Fruit fly (Drosophila melanogaster) whole organism, embryonic: ENCODE measurements around the gene anchor.
A peak's percentile ranks its signal among the peaks of the same experiment; 100 is the strongest.

Experiments used
- Antp ChIP-seq: fragments of 200-800 bp; sonication (Bioruptor generic); optimal IDR thresholded peaks from 3 replicates; lab custom pipeline; 2016; ENCODE audit warnings: missing biosample characterization, missing genetic modification characterization
- Blimp-1 ChIP-seq: fragments of 200-800 bp; sonication (Bioruptor generic); optimal IDR thresholded peaks from 3 replicates; lab custom pipeline; 2018; ENCODE audit warnings: missing biosample characterization, missing genetic modification characterization, mild to moderate bottlenecking, moderate library complexity, missing genetic modification reagents
- CG10147 ChIP-seq: fragments of 200-800 bp; sonication (Bioruptor generic); optimal IDR thresholded peaks from 2 replicates; lab custom pipeline; 2019; ENCODE audit warnings: missing biosample characterization, mild to moderate bottlenecking, missing genetic modification characterization, moderate library complexity
- CG10979 ChIP-seq: fragments of 200-800 bp; sonication (Bioruptor generic); optimal IDR thresholded peaks from 2 replicates; lab custom pipeline; 2018; ENCODE audit warnings: missing biosample characterization, mild to moderate bottlenecking, missing genetic modification characterization, moderate library complexity
- CG11398 ChIP-seq: fragments of 200-800 bp; sonication (Bioruptor generic); optimal IDR thresholded peaks from 2 replicates; lab custom pipeline; 2016; ENCODE audit warnings: missing biosample characterization, missing genetic modification characterization
- CG12236 ChIP-seq: fragments of 200-800 bp; sonication (Bioruptor generic); optimal IDR thresholded peaks from 2 replicates; lab custom pipeline; 2016; ENCODE audit warnings: missing biosample characterization, missing genetic modification characterization
- CG15479 ChIP-seq: fragments of 200-800 bp; sonication (Bioruptor generic); optimal IDR thresholded peaks from 3 replicates; lab custom pipeline; 2019; ENCODE audit warnings: missing biosample characterization, mild to moderate bottlenecking, missing genetic modification characterization, moderate library complexity
- CG17802 ChIP-seq: fragments of 200-800 bp; sonication (Bioruptor generic); optimal IDR thresholded peaks from 2 replicates; lab custom pipeline; 2018; ENCODE audit warnings: missing biosample characterization, mild to moderate bottlenecking, missing genetic modification characterization, moderate library complexity
- CG1832 ChIP-seq: fragments of 200-800 bp; sonication (Bioruptor generic); optimal IDR thresholded peaks from 2 replicates; lab custom pipeline; 2017; ENCODE audit warnings: missing biosample characterization, mild to moderate bottlenecking, missing genetic modification characterization, inconsistent platforms
- CG2202 ChIP-seq: fragments of 200-800 bp; sonication (Bioruptor generic); optimal IDR thresholded peaks from 2 replicates; lab custom pipeline; 2018; ENCODE audit warnings: missing biosample characterization, mild to moderate bottlenecking, missing genetic modification characterization
- CG31224 ChIP-seq: fragments of 200-800 bp; sonication (Bioruptor generic); IDR thresholded peaks from 2 replicates; pipeline ENCODE4 v1.3.6; 2022; ENCODE audit warnings: missing biosample characterization, missing genetic modification characterization
- CG3281 ChIP-seq: fragments of 200-800 bp; sonication (Bioruptor generic); optimal IDR thresholded peaks from 3 replicates; lab custom pipeline; 2017; ENCODE audit warnings: missing biosample characterization, mild to moderate bottlenecking, missing genetic modification characterization
- CG3407 ChIP-seq: fragments of 200-800 bp; sonication (Bioruptor generic); optimal IDR thresholded peaks from 2 replicates; lab custom pipeline; 2018; ENCODE audit warnings: missing biosample characterization, mild to moderate bottlenecking, missing genetic modification characterization
- CG4282 ChIP-seq: fragments of 200-800 bp; sonication (Bioruptor generic); optimal IDR thresholded peaks from 2 replicates; lab custom pipeline; 2016; ENCODE audit warnings: missing biosample characterization, missing genetic modification characterization
- CG4328 ChIP-seq: fragments of 200-800 bp; sonication (Bioruptor generic); optimal IDR thresholded peaks from 3 replicates; lab custom pipeline; 2017; ENCODE audit warnings: missing biosample characterization, missing genetic modification reagents, missing genetic modification characterization
- CG6175 ChIP-seq: fragments of 200-800 bp; sonication (Bioruptor generic); IDR thresholded peaks from 3 replicates; pipeline ENCODE4 v1.3.6; 2022; ENCODE audit warnings: missing biosample characterization, missing genetic modification characterization
- CG6689 ChIP-seq: fragments of 200-800 bp; sonication (Bioruptor generic); IDR thresholded peaks from 2 replicates; pipeline ENCODE4 v1.3.6; 2022; ENCODE audit warnings: missing biosample characterization, missing genetic modification characterization
- CG9727 ChIP-seq: fragments of 200-800 bp; sonication (Bioruptor generic); optimal IDR thresholded peaks from 3 replicates; lab custom pipeline; 2017; ENCODE audit warnings: missing biosample characterization, mild to moderate bottlenecking, missing genetic modification characterization
- Dll ChIP-seq: fragments of 200-800 bp; sonication (Bioruptor generic); IDR thresholded peaks from 4 replicates; pipeline ENCODE4 v1.3.6; 2022; ENCODE audit warnings: missing biosample characterization, missing genetic modification characterization; ENCODE audit not compliant: partially characterized antibody
- Dref ChIP-seq: fragments of 200-800 bp; sonication (Bioruptor generic); IDR thresholded peaks from 2 replicates; pipeline ENCODE4 v1.3.6; 2022; ENCODE audit warnings: missing biosample characterization, missing genetic modification characterization
- Elba2 ChIP-seq: fragments of 200-800 bp; sonication (Bioruptor generic); optimal IDR thresholded peaks from 3 replicates; lab custom pipeline; 2016; ENCODE audit warnings: missing biosample characterization, missing genetic modification characterization
- Lhr ChIP-seq: fragments of 200-800 bp; sonication (Bioruptor generic); optimal IDR thresholded peaks from 3 replicates; lab custom pipeline; 2017; ENCODE audit warnings: mild to moderate bottlenecking, missing biosample characterization, missing genetic modification reagents, missing genetic modification characterization
- Lim3 ChIP-seq: fragments of 200-800 bp; sonication (Bioruptor generic); IDR thresholded peaks from 2 replicates; pipeline ENCODE4 v1.3.6; 2022; ENCODE audit warnings: missing biosample characterization, missing genetic modification characterization
- Mad ChIP-seq: fragments of 200-800 bp; sonication (Bioruptor generic); optimal IDR thresholded peaks from 2 replicates; lab custom pipeline; 2016; ENCODE audit warnings: missing biosample characterization, missing genetic modification characterization
- NK7.1 ChIP-seq: fragments of 200-800 bp; sonication (Bioruptor generic); optimal IDR thresholded peaks from 3 replicates; lab custom pipeline; 2016; ENCODE audit warnings: missing biosample characterization, missing genetic modification characterization
- NfI ChIP-seq: fragments of 200-800 bp; sonication (Bioruptor generic); optimal IDR thresholded peaks from 3 replicates; lab custom pipeline; 2018; ENCODE audit warnings: missing biosample characterization, mild to moderate bottlenecking, missing genetic modification characterization, moderate library complexity
- PHDP ChIP-seq: fragments of 200-800 bp; sonication (Bioruptor generic); optimal IDR thresholded peaks from 3 replicates; lab custom pipeline; 2018; ENCODE audit warnings: missing biosample characterization, mild to moderate bottlenecking, missing genetic modification characterization, moderate library complexity
- Rx ChIP-seq: fragments of 200-800 bp; sonication (Bioruptor generic); IDR thresholded peaks from 2 replicates; pipeline ENCODE4 v1.3.6; 2022; ENCODE audit warnings: missing biosample characterization, missing genetic modification characterization
- Sry-β ChIP-seq: fragments of 200-800 bp; sonication (Bioruptor generic); optimal IDR thresholded peaks from 2 replicates; lab custom pipeline; 2018; ENCODE audit warnings: missing biosample characterization, mild to moderate bottlenecking, missing genetic modification characterization, moderate library complexity
- Sry-δ ChIP-seq: fragments of 200-800 bp; sonication (Bioruptor generic); optimal IDR thresholded peaks from 2 replicates; lab custom pipeline; 2016; ENCODE audit warnings: missing biosample characterization, missing genetic modification characterization
- TFAM ChIP-seq: fragments of 200-800 bp; sonication (Bioruptor generic); optimal IDR thresholded peaks from 2 replicates; lab custom pipeline; 2017; ENCODE audit warnings: missing biosample characterization, missing genetic modification characterization, inconsistent platforms
- ab ChIP-seq: fragments of 200-800 bp; sonication (Bioruptor generic); optimal IDR thresholded peaks from 2 replicates; lab custom pipeline; 2016; ENCODE audit warnings: missing biosample characterization, missing genetic modification characterization
- btn ChIP-seq: fragments of 200-800 bp; sonication (Bioruptor generic); optimal IDR thresholded peaks from 2 replicates; lab custom pipeline; 2016; ENCODE audit warnings: missing biosample characterization, missing genetic modification characterization
- caup ChIP-seq: fragments of 200-800 bp; sonication (Bioruptor generic); optimal IDR thresholded peaks from 3 replicates; lab custom pipeline; 2017; ENCODE audit warnings: missing biosample characterization, mild to moderate bottlenecking, missing genetic modification characterization, moderate library complexity; ENCODE audit not compliant: severe bottlenecking
- cg ChIP-seq: fragments of 200-800 bp; sonication (Bioruptor generic); optimal IDR thresholded peaks from 3 replicates; lab custom pipeline; 2019; ENCODE audit warnings: missing biosample characterization, mild to moderate bottlenecking, missing genetic modification characterization, moderate library complexity
- dm ChIP-seq: fragments of 200-800 bp; sonication (Bioruptor generic); optimal IDR thresholded peaks from 3 replicates; lab custom pipeline; 2016; ENCODE audit warnings: missing biosample characterization, missing genetic modification characterization
- dmrt11E ChIP-seq: fragments of 200-800 bp; sonication (Bioruptor generic); optimal IDR thresholded peaks from 3 replicates; lab custom pipeline; 2018; ENCODE audit warnings: missing biosample characterization, mild to moderate bottlenecking, missing genetic modification characterization, moderate library complexity
- eyg ChIP-seq: fragments of 200-800 bp; sonication (Bioruptor generic); optimal IDR thresholded peaks from 3 replicates; lab custom pipeline; 2016; ENCODE audit warnings: missing biosample characterization, missing genetic modification characterization
- fd102C ChIP-seq: fragments of 200-800 bp; sonication (Bioruptor generic); optimal IDR thresholded peaks from 2 replicates; lab custom pipeline; 2018; ENCODE audit warnings: missing biosample characterization, mild to moderate bottlenecking, missing genetic modification characterization, moderate library complexity
- fru ChIP-seq: fragments of >200 bp; optimal IDR thresholded peaks from 2 replicates; lab custom pipeline; 2017
- gfzf ChIP-seq: fragments of 200-800 bp; sonication (Bioruptor generic); optimal IDR thresholded peaks from 2 replicates; lab custom pipeline; 2016; ENCODE audit warnings: missing biosample characterization, mild to moderate bottlenecking, missing genetic modification characterization, moderate library complexity
- insv ChIP-seq, 2 experiments: fragments of 200-800 bp; sonication (Bioruptor generic); optimal IDR thresholded peaks; 3 replicates each; lab custom pipeline; 2016 to 2018; ENCODE audit warnings: missing biosample characterization in 2 of 2, missing genetic modification characterization in 2 of 2
- kni ChIP-seq: fragments of 200-800 bp; sonication (Bioruptor generic); optimal IDR thresholded peaks from 3 replicates; lab custom pipeline; 2017; ENCODE audit warnings: mild to moderate bottlenecking, missing biosample characterization, missing genetic modification reagents, missing genetic modification characterization
- lmd ChIP-seq: fragments of 200-800 bp; sonication (Bioruptor generic); IDR thresholded peaks from 2 replicates; pipeline ENCODE4 v1.3.6; 2022; ENCODE audit warnings: missing biosample characterization, missing genetic modification characterization
- mirr ChIP-seq: fragments of 200-800 bp; sonication (Bioruptor generic); optimal IDR thresholded peaks from 3 replicates; lab custom pipeline; 2018; ENCODE audit warnings: missing biosample characterization, mild to moderate bottlenecking, missing genetic modification characterization
- nerfin-2 ChIP-seq: fragments of 200-800 bp; sonication (Bioruptor generic); IDR thresholded peaks from 2 replicates; pipeline ENCODE4 v1.3.6; 2022; ENCODE audit warnings: missing biosample characterization, missing genetic modification characterization; ENCODE audit not compliant: partially characterized antibody
- slou ChIP-seq: fragments of 200-800 bp; sonication (Bioruptor generic); optimal IDR thresholded peaks from 3 replicates; lab custom pipeline; 2016; ENCODE audit warnings: missing biosample characterization, missing genetic modification characterization
- unc-4 ChIP-seq: fragments of 200-800 bp; sonication (Bioruptor generic); IDR thresholded peaks from 2 replicates; pipeline ENCODE4 v1.3.6; 2022; ENCODE audit warnings: missing biosample characterization, missing genetic modification characterization; ENCODE audit not compliant: partially characterized antibody
- zf30C ChIP-seq: fragments of 200-800 bp; sonication (Bioruptor generic); optimal IDR thresholded peaks from 3 replicates; lab custom pipeline; 2018; ENCODE audit warnings: missing biosample characterization, mild to moderate bottlenecking, missing genetic modification characterization
- zfh1 ChIP-seq: fragments of 200-800 bp; sonication (Bioruptor generic); IDR thresholded peaks from 3 replicates; pipeline ENCODE4 v1.3.6; 2022; ENCODE audit warnings: missing biosample characterization, missing genetic modification characterization

The anchor gene

dm6 chr3L:17590455-17591216 is 31.0 kb upstream of the anchor start (continued):
- TF ChIP-seq CG17802 (tag; lab: Kevin White, UChicago) (peak; percentile 18), CG9727 (GFP tag; lab: Kevin White, UChicago) (no peak), TFAM (no peak), dm (GFP tag; lab: Kevin White, UChicago) (no peak), CG6175 (no peak), CG3281 (no peak), CG31224 (GFP tag; lab: Robert Waterston, UW) (no peak), zfh1 (peak; percentile 45; the same call in 1 of the 3 replicates), Mad (no peak), ab (GFP tag; lab: Kevin White, UChicago) (no peak), kni (peak; percentile 62), CG4282 (GFP tag; lab: Kevin White, UChicago) (no peak), Lim3 (GFP tag; lab: Robert Waterston, UW) (no peak), Antp (GFP tag; lab: Kevin White, UChicago) (no peak), Sry-δ (no peak), fru (lab: Kevin White, UChicago) (no peak), mirr (no peak), cg (GFP tag; lab: Kevin White, UChicago) (peak; percentile 97), CG3407 (GFP tag; lab: Kevin White, UChicago) (no peak), CG10979 (tag; lab: Kevin White, UChicago) (no peak), CG4328 (GFP tag; lab: Kevin White, UChicago) (no peak), CG2202 (tag; lab: Kevin White, UChicago) (no peak), caup (GFP tag; lab: Kevin White, UChicago) (no peak), insv (GFP tag; optimal IDR thresholded peaks at IDR 0.05; lab: Kevin White, UChicago) (no peak), lmd (GFP tag; lab: Robert Waterston, UW) (no peak), eyg (GFP tag; lab: Kevin White, UChicago) (no peak), Dll (GFP tag; lab: Robert Waterston, UW) (peak; percentile 46; the same call in 1 of the 4 replicates), PHDP (tag; lab: Kevin White, UChicago) (no peak), slou (no peak), Blimp-1 (GFP tag; lab: Kevin White, UChicago) (peak; percentile 72), Lhr (GFP tag; lab: Kevin White, UChicago) (no peak), gfzf (no peak), Rx (GFP tag; lab: Robert Waterston, UW) (no peak), nerfin-2 (no peak), Dref (GFP tag; lab: Robert Waterston, UW) (no peak), fd102C (GFP tag; lab: Kevin White, UChicago) (no peak), CG6689 (GFP tag; lab: Robert Waterston, UW) (peak; percentile 40), btn (GFP tag; lab: Kevin White, UChicago) (no peak), Sry-β (no peak), NfI (no peak), Elba2 (GFP tag; lab: Kevin White, UChicago) (no peak), dmrt11E (tag; lab: Kevin White, UChicago) (no peak), CG11398 (GFP tag; lab: Kevin White, UChicago) (no peak), zf30C (GFP tag; lab: Kevin White, UChicago) (no peak), CG1832 (GFP tag; lab: Kevin White, UChicago) (peak; percentile 44), NK7.1 (GFP tag; lab: Kevin White, UChicago) (no peak), unc-4 (GFP tag; lab: Robert Waterston, UW) (no peak), CG15479 (GFP tag; lab: Kevin White, UChicago) (no peak), CG12236 (GFP tag; lab: Kevin White, UChicago) (no peak), CG10147 (GFP tag; lab: Kevin White, UChicago) (no peak)
